Worm (Caenorhabditis elegans) whole organism, L2 larva: ENCODE data around the gene C08E8.9.
"Not testable (repeated sequence)": the region's sequence is repeated elsewhere in the genome, so short reads cannot be mapped to it uniquely, and the experiment has no call there.

Experiments used
- C34F6.9 ChIP-seq: fragments of 150-350 bp; optimal IDR thresholded peaks from 2 replicates; lab custom pipeline; 2014; ENCODE audit warnings: missing biosample characterization, missing genetic modification characterization
- F13H6.1 ChIP-seq: sonication (generic microtip); optimal IDR thresholded peaks from 2 replicates; lab custom pipeline; 2016; ENCODE audit warnings: missing genetic modification characterization, missing compliant biosample characterization
- R02D3.7 ChIP-seq: fragments of 150-350 bp; optimal IDR thresholded peaks from 2 replicates; lab custom pipeline; 2014; ENCODE audit warnings: missing biosample characterization, missing genetic modification characterization
- Y55F3AM.14 ChIP-seq: fragments of 200-800 bp; sonication (Bioruptor generic); optimal IDR thresholded peaks from 2 replicates; lab custom pipeline; 2018; ENCODE audit warnings: mild to moderate bottlenecking, missing genetic modification characterization, missing compliant biosample characterization
- ZK546.5 ChIP-seq: sonication (generic microtip); optimal IDR thresholded peaks from 2 replicates; lab custom pipeline; 2017; ENCODE audit warnings: missing biosample characterization, missing genetic modification characterization
- aly-2 ChIP-seq: fragments of 150-350 bp; optimal IDR thresholded peaks from 2 replicates; lab custom pipeline; 2014; ENCODE audit warnings: missing biosample characterization, missing genetic modification characterization
- ama-1 ChIP-seq: fragments of 150-350 bp; optimal IDR thresholded peaks from 2 replicates; lab custom pipeline; 2018; ENCODE audit warnings: inconsistent platforms
- ceh-16 ChIP-seq: fragments of 150-350 bp; optimal IDR thresholded peaks from 2 replicates; lab custom pipeline; 2014; ENCODE audit warnings: missing biosample characterization, missing genetic modification characterization
- ceh-82 ChIP-seq: fragments of 150-350 bp; optimal IDR thresholded peaks from 2 replicates; lab custom pipeline; 2014; ENCODE audit warnings: missing biosample characterization, missing genetic modification characterization
- dmd-4 ChIP-seq: sonication (generic microtip); optimal IDR thresholded peaks from 2 replicates; lab custom pipeline; 2017; ENCODE audit warnings: missing biosample characterization, missing genetic modification characterization
- egl-27 ChIP-seq: sonication (generic microtip); optimal IDR thresholded peaks from 3 replicates; lab custom pipeline; 2017; ENCODE audit warnings: missing biosample characterization, missing genetic modification reagents, missing genetic modification characterization
- elt-1 ChIP-seq: fragments of 150-350 bp; optimal IDR thresholded peaks from 2 replicates; lab custom pipeline; 2014; ENCODE audit warnings: missing biosample characterization, missing genetic modification characterization
- elt-3 ChIP-seq: sonication (generic microtip); optimal IDR thresholded peaks from 2 replicates; lab custom pipeline; 2017; ENCODE audit warnings: missing biosample characterization, missing genetic modification characterization
- fos-1 ChIP-seq: fragments of 150-350 bp; optimal IDR thresholded peaks from 2 replicates; lab custom pipeline; 2014; ENCODE audit warnings: missing biosample characterization, missing genetic modification characterization
- gmeb-1 ChIP-seq: fragments of 150-350 bp; optimal IDR thresholded peaks from 2 replicates; lab custom pipeline; 2014; ENCODE audit warnings: missing biosample characterization, missing genetic modification characterization
- lin-11 ChIP-seq: fragments of 150-350 bp; sonication (generic microtip); optimal IDR thresholded peaks from 2 replicates; lab custom pipeline; 2014; ENCODE audit warnings: missing biosample characterization, missing genetic modification characterization, inconsistent platforms, mixed read lengths
- lsy-2 ChIP-seq, 2 experiments: fragments of 150-350 bp in 1 of 2; sonication (generic microtip) in 1 of 2; optimal IDR thresholded peaks; 2 replicates each; lab custom pipeline; 2014 to 2017; ENCODE audit warnings: missing biosample characterization in 2 of 2, missing genetic modification characterization in 2 of 2
- mab-5 ChIP-seq: fragments of 150-350 bp; optimal IDR thresholded peaks from 2 replicates; lab custom pipeline; 2014; ENCODE audit warnings: missing biosample characterization, missing genetic modification characterization
- mbf-1 ChIP-seq: sonication (generic microtip); optimal IDR thresholded peaks from 2 replicates; lab custom pipeline; 2017; ENCODE audit warnings: missing biosample characterization, missing genetic modification characterization
- mdl-1 ChIP-seq, 2 experiments: fragments of 150-350 bp in 1 of 2; sonication (generic microtip) in 1 of 2; optimal IDR thresholded peaks; 2 replicates each; lab custom pipeline; 2017; ENCODE audit warnings: missing biosample characterization in 2 of 2, missing genetic modification characterization in 2 of 2
- nhr-10 ChIP-seq: sonication (generic microtip); optimal IDR thresholded peaks from 2 replicates; lab custom pipeline; 2017; ENCODE audit warnings: missing biosample characterization, missing genetic modification characterization
- nhr-11 ChIP-seq: fragments of 150-350 bp; optimal IDR thresholded peaks from 2 replicates; lab custom pipeline; 2014; ENCODE audit warnings: missing biosample characterization, missing genetic modification characterization
- nhr-129 ChIP-seq: fragments of 150-350 bp; optimal IDR thresholded peaks from 2 replicates; lab custom pipeline; 2014; ENCODE audit warnings: missing biosample characterization, missing genetic modification characterization
- nhr-21 ChIP-seq: fragments of 150-350 bp; optimal IDR thresholded peaks from 2 replicates; lab custom pipeline; 2014; ENCODE audit warnings: missing biosample characterization, missing genetic modification characterization
- nhr-23 ChIP-seq: fragments of 150-350 bp; optimal IDR thresholded peaks from 2 replicates; lab custom pipeline; 2014; ENCODE audit warnings: missing biosample characterization, missing genetic modification reagents, missing genetic modification characterization
- nhr-25 ChIP-seq: fragments of 150-350 bp; sonication (generic microtip); optimal IDR thresholded peaks from 3 replicates; lab custom pipeline; 2014; ENCODE audit warnings: missing biosample characterization, missing genetic modification characterization
- peb-1 ChIP-seq: fragments of 150-350 bp; optimal IDR thresholded peaks from 2 replicates; lab custom pipeline; 2014; ENCODE audit warnings: missing biosample characterization, missing genetic modification characterization
- sem-4 ChIP-seq: fragments of 150-350 bp; optimal IDR thresholded peaks from 2 replicates; lab custom pipeline; 2014; ENCODE audit warnings: missing biosample characterization, missing genetic modification reagents, missing genetic modification characterization
- sma-3 ChIP-seq: sonication (generic microtip); optimal IDR thresholded peaks from 2 replicates; lab custom pipeline; 2016; ENCODE audit warnings: missing genetic modification reagents, missing genetic modification characterization, missing compliant biosample characterization
- sma-9 ChIP-seq, 2 experiments: fragments of 150-350 bp in 1 of 2; sonication (generic microtip) in 1 of 2; optimal IDR thresholded peaks; 2 replicates each; lab custom pipeline; 2014 to 2016; ENCODE audit warnings: missing genetic modification characterization in 2 of 2, mild to moderate bottlenecking in 1 of 2, missing biosample characterization in 1 of 2, missing compliant biosample characterization in 1 of 2, missing genetic modification reagents in 1 of 2, moderate library complexity in 1 of 2
- snpc-4 ChIP-seq: fragments of 150-350 bp; optimal IDR thresholded peaks from 2 replicates; lab custom pipeline; 2014; ENCODE audit warnings: missing biosample characterization, missing genetic modification characterization
- unc-39 ChIP-seq: fragments of 150-350 bp; optimal IDR thresholded peaks from 2 replicates; lab custom pipeline; 2014; ENCODE audit warnings: missing biosample characterization, missing genetic modification characterization
- unc-55 ChIP-seq: fragments of 150-350 bp; sonication (generic microtip); optimal IDR thresholded peaks from 3 replicates; lab custom pipeline; 2014; ENCODE audit warnings: missing biosample characterization, missing genetic modification reagents, missing genetic modification characterization
- zag-1 ChIP-seq: fragments of 150-350 bp; optimal IDR thresholded peaks from 2 replicates; lab custom pipeline; 2014; ENCODE audit warnings: missing biosample characterization, missing genetic modification characterization
- ztf-1 ChIP-seq: fragments of 200-800 bp; sonication (Bioruptor generic); conservative IDR thresholded peaks from 2 replicates; pipeline ENCODE4 v1.3.6; 2022; ENCODE audit warnings: missing genetic modification characterization, missing compliant biosample characterization

C08E8.9 gene

ce11 chrV:18397814-18398213 is 33.2 kb downstream of the C08E8.9 start, which contains the start of gene Y51A2B.16:
Y51A2B.16 (minus strand) TSS chrV:18397914.
- TF ChIP-seq sma-3 (no peak), sem-4 (no peak), lsy-2 (tag; optimal IDR thresholded peaks at IDR 0.05; lab: Kevin White, UChicago) (no peak), ceh-82 (tag; lab: Kevin White, UChicago) (no peak), snpc-4 (tag; lab: Kevin White, UChicago) (no peak), Y55F3AM.14 (GFP tag; lab: Kevin White, UChicago) (no peak), sma-9 (GFP tag; optimal IDR thresholded peaks at IDR 0.05; lab: Kevin White, UChicago) (no peak), sma-9 (tag; optimal IDR thresholded peaks at IDR 0.05; lab: Kevin White, UChicago) (no peak), unc-39 (tag; lab: Kevin White, UChicago) (no peak), ztf-1 (no peak), dmd-4 (tag; lab: Kevin White, UChicago) (no peak), R02D3.7 (tag; lab: Kevin White, UChicago) (no peak), mbf-1 (no peak), nhr-23 (no peak), fos-1 (tag; lab: Kevin White, UChicago) (no peak), mab-5 (tag; lab: Kevin White, UChicago) (no peak), ama-1 (no peak)
- TF ChIP-seq, all 48 proteins: peak for 0

- no peak for TF ChIP-seq egl-27 (tag; lab: Kevin White, UChicago)
- TF ChIP-seq snpc-4 (tag; lab: Kevin White, UChicago), result no peak
- no peak for TF ChIP-seq mab-5 (tag; lab: Kevin White, UChicago)
- TF ChIP-seq C34F6.9 (tag; lab: Kevin White, UChicago), result no peak
- TF ChIP-seq sma-3, result no peak
- no peak for TF ChIP-seq mbf-1
- TF ChIP-seq nhr-11 (tag; lab: Kevin White, UChicago), result no peak
- no peak for TF ChIP-seq nhr-129 (tag; lab: Kevin White, UChicago)
- TF ChIP-seq sma-9 (GFP tag; optimal IDR thresholded peaks at IDR 0.05; lab: Kevin White, UChicago), result no peak
- TF ChIP-seq sma-9 (tag; optimal IDR thresholded peaks at IDR 0.05; lab: Kevin White, UChicago), result no peak
- no peak for TF ChIP-seq ceh-16 (tag; lab: Kevin White, UChicago)
- TF ChIP-seq nhr-10 (tag; lab: Kevin White, UChicago), result no peak
- no peak for TF ChIP-seq F13H6.1 (tag; lab: Kevin White, UChicago)
- TF ChIP-seq zag-1 (tag; lab: Kevin White, UChicago), result no peak
Measured at ce11 chrV:18402743-18403142, 38.1 kb downstream of the C08E8.9 start.

ce11 chrV:18404767-18405166 is 40.1 kb downstream of the C08E8.9 start, which contains the start of gene srh-209:
srh-209 (minus strand) TSS chrV:18404867.
- TF ChIP-seq sma-9 (GFP tag; optimal IDR thresholded peaks at IDR 0.05; lab: Kevin White, UChicago); sma-9 (tag; optimal IDR thresholded peaks at IDR 0.05; lab: Kevin White, UChicago); ZK546.5 (tag; lab: Kevin White, UChicago); elt-3 (tag; lab: Kevin White, UChicago): not testable (repeated sequence)

- TF ChIP-seq mdl-1 (tag; optimal IDR thresholded peaks at IDR 0.05; lab: Kevin White, UChicago), result no peak
- TF ChIP-seq ztf-1, result no peak
- no peak for TF ChIP-seq gmeb-1 (tag; lab: Kevin White, UChicago)
- TF ChIP-seq ceh-82 (tag; lab: Kevin White, UChicago), result no peak
- no peak for TF ChIP-seq sma-3
- no peak for TF ChIP-seq egl-27 (tag; lab: Kevin White, UChicago)
- TF ChIP-seq lin-11 (tag; lab: Kevin White, UChicago), result no peak
- TF ChIP-seq Y55F3AM.14 (GFP tag; lab: Kevin White, UChicago), result no peak
- TF ChIP-seq mab-5 (tag; lab: Kevin White, UChicago), result no peak
- TF ChIP-seq nhr-23, result no peak
- TF ChIP-seq elt-1 (tag; lab: Kevin White, UChicago), result no peak
- TF ChIP-seq peb-1 (tag; lab: Kevin White, UChicago), result no peak
- no peak for TF ChIP-seq fos-1 (tag; lab: Kevin White, UChicago)
- TF ChIP-seq nhr-21 (tag; lab: Kevin White, UChicago), result no peak
- no peak for TF ChIP-seq ama-1
- no peak for TF ChIP-seq nhr-129 (tag; lab: Kevin White, UChicago)
- no peak for TF ChIP-seq unc-55 (GFP tag; lab: Kevin White, UChicago)
- no peak for TF ChIP-seq aly-2 (tag; lab: Kevin White, UChicago)
- no peak for TF ChIP-seq dmd-4 (tag; lab: Kevin White, UChicago)
- TF ChIP-seq nhr-25 (tag; lab: Kevin White, UChicago), result no peak
Measured at ce11 chrV:18410142-18410541, 45.5 kb downstream of the C08E8.9 start, which contains the start of gene srh-207. srh-207 (minus strand) TSS chrV:18410242.
